Fruit fly (Drosophila melanogaster) whole organism, embryonic: ENCODE measurements around the gene eIF4E5.

ENCODE experiments used
- ATbp ChIP-seq: fragments of 200-800 bp; sonication (Bioruptor generic); optimal IDR thresholded peaks from 2 replicates; lab custom pipeline; 2017; ENCODE audit warnings: missing biosample characterization, mild to moderate bottlenecking, missing genetic modification characterization, missing genetic modification reagents
- Adf1 ChIP-seq: fragments of 200-800 bp; sonication (Bioruptor generic); IDR thresholded peaks from 2 replicates; pipeline ENCODE4 v1.3.6; 2022; ENCODE audit warnings: missing biosample characterization, missing genetic modification characterization
- B-H2 ChIP-seq: fragments of 200-800 bp; sonication (Bioruptor generic); optimal IDR thresholded peaks from 2 replicates; lab custom pipeline; 2018; ENCODE audit warnings: missing biosample characterization, mild to moderate bottlenecking, missing genetic modification characterization
- Bteb2 ChIP-seq: fragments of 200-800 bp; sonication (Bioruptor generic); optimal IDR thresholded peaks from 2 replicates; lab custom pipeline; 2016; ENCODE audit warnings: missing biosample characterization, missing genetic modification characterization
- CG10209 ChIP-seq: fragments of 200-800 bp; sonication (Bioruptor generic); optimal IDR thresholded peaks from 3 replicates; lab custom pipeline; 2017; ENCODE audit warnings: missing biosample characterization, mild to moderate bottlenecking, missing genetic modification characterization, missing genetic modification reagents
- CG11695 ChIP-seq: fragments of 200-800 bp; sonication (Bioruptor generic); IDR thresholded peaks from 3 replicates; pipeline ENCODE4 v1.3.6; 2022; ENCODE audit warnings: missing biosample characterization, missing genetic modification characterization
- CG12659 ChIP-seq: fragments of 200-800 bp; sonication (Bioruptor generic); optimal IDR thresholded peaks from 3 replicates; lab custom pipeline; 2017; ENCODE audit warnings: mild to moderate bottlenecking, missing biosample characterization, missing genetic modification reagents, missing genetic modification characterization
- CG1529 ChIP-seq: fragments of 200-800 bp; sonication (Bioruptor generic); optimal IDR thresholded peaks from 3 replicates; lab custom pipeline; 2018; ENCODE audit warnings: missing biosample characterization, missing genetic modification characterization
- CG16863 ChIP-seq: fragments of 200-800 bp; sonication (Bioruptor generic); optimal IDR thresholded peaks from 3 replicates; lab custom pipeline; 2016; ENCODE audit warnings: missing biosample characterization, missing genetic modification characterization
- CG1792 ChIP-seq: fragments of 200-800 bp; sonication (Bioruptor generic); optimal IDR thresholded peaks from 2 replicates; lab custom pipeline; 2016; ENCODE audit warnings: missing biosample characterization, missing genetic modification characterization
- CG18476 ChIP-seq: fragments of 200-800 bp; sonication (Bioruptor generic); optimal IDR thresholded peaks from 2 replicates; lab custom pipeline; 2016; ENCODE audit warnings: missing biosample characterization, mild to moderate bottlenecking, missing genetic modification characterization
- CG18599 ChIP-seq: fragments of 200-800 bp; sonication (Bioruptor generic); optimal IDR thresholded peaks from 3 replicates; lab custom pipeline; 2017; ENCODE audit warnings: missing biosample characterization, missing genetic modification characterization, mild to moderate bottlenecking, moderate library complexity, missing genetic modification reagents
- CG18764 ChIP-seq: fragments of 200-800 bp; sonication (Bioruptor generic); optimal IDR thresholded peaks from 3 replicates; lab custom pipeline; 2016; ENCODE audit warnings: missing biosample characterization, missing genetic modification characterization
- CG2712 ChIP-seq: fragments of 200-800 bp; optimal IDR thresholded peaks from 3 replicates; lab custom pipeline; 2019; ENCODE audit warnings: missing biosample characterization, mild to moderate bottlenecking, missing genetic modification characterization, moderate library complexity
- CG34376 ChIP-seq: fragments of 200-800 bp; sonication (Bioruptor generic); optimal IDR thresholded peaks from 2 replicates; lab custom pipeline; 2018; ENCODE audit warnings: missing biosample characterization, mild to moderate bottlenecking, missing genetic modification characterization
- CG7963 ChIP-seq: fragments of 200-800 bp; sonication (Bioruptor generic); IDR thresholded peaks from 3 replicates; pipeline ENCODE4 v1.3.6; 2022; ENCODE audit warnings: missing biosample characterization, missing genetic modification characterization; ENCODE audit not compliant: partially characterized antibody
- CG7987 ChIP-seq: fragments of 200-800 bp; sonication (Bioruptor generic); optimal IDR thresholded peaks from 2 replicates; lab custom pipeline; 2018; ENCODE audit warnings: missing biosample characterization, mild to moderate bottlenecking, missing genetic modification characterization, moderate library complexity
- CG8359 ChIP-seq: fragments of 200-800 bp; sonication (Bioruptor generic); optimal IDR thresholded peaks from 2 replicates; lab custom pipeline; 2017; ENCODE audit warnings: missing biosample characterization, mild to moderate bottlenecking, missing genetic modification characterization, borderline replicate concordance
- CG9215 ChIP-seq: fragments of 200-800 bp; sonication (Bioruptor generic); IDR thresholded peaks from 2 replicates; pipeline ENCODE4 v1.3.6; 2022; ENCODE audit warnings: missing biosample characterization, missing genetic modification characterization
- CG9727 ChIP-seq: fragments of 200-800 bp; sonication (Bioruptor generic); optimal IDR thresholded peaks from 3 replicates; lab custom pipeline; 2017; ENCODE audit warnings: missing biosample characterization, mild to moderate bottlenecking, missing genetic modification characterization
- CG9932 ChIP-seq: fragments of 200-800 bp; sonication (Bioruptor generic); IDR thresholded peaks from 2 replicates; pipeline ENCODE4 v1.3.6; 2022; ENCODE audit warnings: missing biosample characterization, missing genetic modification characterization
- D19A ChIP-seq: fragments of 200-800 bp; optimal IDR thresholded peaks from 3 replicates; lab custom pipeline; 2019; ENCODE audit warnings: missing biosample characterization, mild to moderate bottlenecking, missing genetic modification characterization, moderate library complexity
- HmgZ ChIP-seq: fragments of 200-800 bp; sonication (Bioruptor generic); optimal IDR thresholded peaks from 2 replicates; lab custom pipeline; 2018; ENCODE audit warnings: missing biosample characterization, mild to moderate bottlenecking, missing genetic modification characterization
- Hr51 ChIP-seq, 2 experiments: fragments of 200-800 bp; sonication (Bioruptor generic); optimal IDR thresholded peaks; 2 replicates in 1 of 2; 3 replicates in 1 of 2; lab custom pipeline; 2016 to 2018; ENCODE audit warnings: missing biosample characterization in 2 of 2, missing genetic modification characterization in 2 of 2, mild to moderate bottlenecking in 1 of 2, moderate library complexity in 1 of 2
- Kr ChIP-seq: fragments of 200-800 bp; sonication (Bioruptor generic); optimal IDR thresholded peaks from 2 replicates; lab custom pipeline; 2017; ENCODE audit warnings: missing biosample characterization, mild to moderate bottlenecking, missing genetic modification characterization
- Meics ChIP-seq: fragments of 200-800 bp; sonication (Bioruptor generic); optimal IDR thresholded peaks from 2 replicates; lab custom pipeline; 2017; ENCODE audit warnings: missing biosample characterization, mild to moderate bottlenecking, missing genetic modification characterization
- Mes4 ChIP-seq: fragments of 200-800 bp; sonication (Bioruptor generic); optimal IDR thresholded peaks from 2 replicates; lab custom pipeline; 2016; ENCODE audit warnings: missing biosample characterization, missing genetic modification characterization
- NK7.1 ChIP-seq: fragments of 200-800 bp; sonication (Bioruptor generic); optimal IDR thresholded peaks from 3 replicates; lab custom pipeline; 2016; ENCODE audit warnings: missing biosample characterization, missing genetic modification characterization
- Optix ChIP-seq: fragments of 200-800 bp; sonication (Bioruptor generic); IDR thresholded peaks from 3 replicates; pipeline ENCODE4 v1.3.6; 2022; ENCODE audit warnings: missing biosample characterization, missing genetic modification characterization
- Pdp1 ChIP-seq, 2 experiments: fragments of 200-800 bp; sonication (Bioruptor generic); optimal IDR thresholded peaks; 3 replicates each; lab custom pipeline; 2016; ENCODE audit warnings: missing biosample characterization in 2 of 2, missing genetic modification characterization in 2 of 2, mild to moderate bottlenecking in 1 of 2, moderate library complexity in 1 of 2
- Side ChIP-seq: fragments of 200-800 bp; sonication (Bioruptor generic); optimal IDR thresholded peaks from 2 replicates; lab custom pipeline; 2016; ENCODE audit warnings: missing biosample characterization, missing genetic modification characterization
- Ssrp ChIP-seq: fragments of 200-800 bp; sonication (Bioruptor generic); optimal IDR thresholded peaks from 2 replicates; lab custom pipeline; 2018; ENCODE audit warnings: missing biosample characterization, mild to moderate bottlenecking, missing genetic modification characterization, moderate library complexity
- abd-A ChIP-seq: fragments of 200-800 bp; sonication (Bioruptor generic); optimal IDR thresholded peaks from 3 replicates; lab custom pipeline; 2019; ENCODE audit warnings: missing biosample characterization, mild to moderate bottlenecking, missing genetic modification characterization, moderate library complexity
- bigmax ChIP-seq: fragments of 200-800 bp; sonication (Bioruptor generic); optimal IDR thresholded peaks from 2 replicates; lab custom pipeline; 2018; ENCODE audit warnings: missing biosample characterization, mild to moderate bottlenecking, missing genetic modification characterization
- br ChIP-seq: fragments of >200 bp; optimal IDR thresholded peaks from 2 replicates; lab custom pipeline; 2017
- btn ChIP-seq: fragments of 200-800 bp; sonication (Bioruptor generic); optimal IDR thresholded peaks from 2 replicates; lab custom pipeline; 2016; ENCODE audit warnings: missing biosample characterization, missing genetic modification characterization
- eve ChIP-seq, 2 experiments: fragments of >200 bp; optimal IDR thresholded peaks; 2 replicates each; lab custom pipeline; 2017; ENCODE audit warnings: missing biosample characterization in 2 of 2, missing genetic modification characterization in 2 of 2
- exex ChIP-seq: fragments of 200-800 bp; sonication (Bioruptor generic); optimal IDR thresholded peaks from 4 replicates; lab custom pipeline; 2018; ENCODE audit warnings: missing biosample characterization, mild to moderate bottlenecking, missing genetic modification characterization, moderate library complexity
- fd102C ChIP-seq: fragments of 200-800 bp; sonication (Bioruptor generic); optimal IDR thresholded peaks from 2 replicates; lab custom pipeline; 2018; ENCODE audit warnings: missing biosample characterization, mild to moderate bottlenecking, missing genetic modification characterization, moderate library complexity
- fd3F ChIP-seq: fragments of 200-800 bp; sonication (Bioruptor generic); optimal IDR thresholded peaks from 2 replicates; lab custom pipeline; 2018; ENCODE audit warnings: missing biosample characterization, mild to moderate bottlenecking, missing genetic modification characterization, moderate library complexity
- gsb-n ChIP-seq: fragments of 200-800 bp; sonication (Bioruptor generic); optimal IDR thresholded peaks from 3 replicates; lab custom pipeline; 2018; ENCODE audit warnings: missing biosample characterization, mild to moderate bottlenecking, missing genetic modification characterization
- gt ChIP-seq: fragments of 200-800 bp; sonication (Bioruptor generic); IDR thresholded peaks from 2 replicates; pipeline ENCODE4 v1.3.6; 2022; ENCODE audit warnings: missing biosample characterization, missing genetic modification characterization
- hkb ChIP-seq, 2 experiments: fragments of 200-800 bp in 1 of 2; fragments of >200 bp in 1 of 2; sonication (Bioruptor generic) in 1 of 2; IDR thresholded peaks in 1 of 2; optimal IDR thresholded peaks in 1 of 2; 2 replicates each; pipeline versions ENCODE4 v1.3.6 to Lab custom; 2017 to 2022; ENCODE audit warnings: missing biosample characterization in 1 of 2, missing genetic modification characterization in 1 of 2
- nerfin-2 ChIP-seq: fragments of 200-800 bp; sonication (Bioruptor generic); IDR thresholded peaks from 2 replicates; pipeline ENCODE4 v1.3.6; 2022; ENCODE audit warnings: missing biosample characterization, missing genetic modification characterization; ENCODE audit not compliant: partially characterized antibody
- schlank ChIP-seq: fragments of 200-800 bp; sonication (Bioruptor generic); optimal IDR thresholded peaks from 2 replicates; lab custom pipeline; 2018; ENCODE audit warnings: missing biosample characterization, mild to moderate bottlenecking, missing genetic modification characterization
- scrt ChIP-seq: fragments of 200-800 bp; sonication (Bioruptor generic); optimal IDR thresholded peaks from 2 replicates; lab custom pipeline; 2018; ENCODE audit warnings: missing biosample characterization, mild to moderate bottlenecking, missing genetic modification characterization, moderate library complexity
- sens ChIP-seq: fragments of 200-800 bp; sonication (Bioruptor generic); peaks from one replicate; lab custom pipeline; 2016; ENCODE audit warnings: missing biosample characterization, missing genetic modification characterization
- unpg ChIP-seq: fragments of 200-800 bp; sonication (Bioruptor generic); optimal IDR thresholded peaks from 3 replicates; lab custom pipeline; 2018; ENCODE audit warnings: missing biosample characterization, mild to moderate bottlenecking, missing genetic modification characterization, moderate library complexity
- vfl ChIP-seq: fragments of 200-800 bp; sonication (Bioruptor generic); optimal IDR thresholded peaks from 2 replicates; lab custom pipeline; 2016; ENCODE audit warnings: missing biosample characterization, missing genetic modification characterization
- wek ChIP-seq: fragments of 200-800 bp; sonication (Bioruptor generic); optimal IDR thresholded peaks from 3 replicates; lab custom pipeline; 2018; ENCODE audit warnings: missing biosample characterization, mild to moderate bottlenecking, missing genetic modification characterization, moderate library complexity
- zf30C ChIP-seq: fragments of 200-800 bp; sonication (Bioruptor generic); optimal IDR thresholded peaks from 3 replicates; lab custom pipeline; 2018; ENCODE audit warnings: missing biosample characterization, mild to moderate bottlenecking, missing genetic modification characterization

Gene eIF4E5

dm6 chr3L:7865747-7866387 is 28.8 kb upstream of the eIF4E5 start (continued):
- peak; percentile 15; the same call in 1 of the 2 replicates for TF ChIP-seq Adf1 (GFP tag; lab: Robert Waterston, UW)
- no peak for TF ChIP-seq CG18599 (GFP tag; lab: Kevin White, UChicago)
- TF ChIP-seq scrt = no peak
- TF ChIP-seq CG7963 = no peak
- TF ChIP-seq bigmax (GFP tag; lab: Kevin White, UChicago) = no peak
- TF ChIP-seq nerfin-2 (GFP tag; lab: Robert Waterston, UW) = no peak
- no peak for TF ChIP-seq fd3F (GFP tag; lab: Kevin White, UChicago)
- peak; percentile 16 for TF ChIP-seq CG7987 (GFP tag; lab: Kevin White, UChicago)
- no peak for TF ChIP-seq gt (GFP tag; lab: Robert Waterston, UW)
- peak; percentile 80 for TF ChIP-seq exex
- peak; percentile 0 for TF ChIP-seq CG9727 (GFP tag; lab: Kevin White, UChicago)
- no peak for TF ChIP-seq CG18476 (GFP tag; lab: Kevin White, UChicago)
- no peak for TF ChIP-seq D19A (tag; lab: Kevin White, UChicago)
- no peak for TF ChIP-seq CG11695
- TF ChIP-seq CG8359 = no peak
- no peak for TF ChIP-seq Meics (GFP tag; lab: Kevin White, UChicago)
- no peak for TF ChIP-seq CG12659 (GFP tag; lab: Kevin White, UChicago)
- no peak for TF ChIP-seq zf30C (GFP tag; lab: Kevin White, UChicago)
- no peak for TF ChIP-seq ATbp (GFP tag; lab: Kevin White, UChicago)
- no peak for TF ChIP-seq Hr51 (GFP tag; optimal IDR thresholded peaks at IDR 0.05; lab: Kevin White, UChicago)
- no peak for TF ChIP-seq CG18764
- peak; percentile 90 for TF ChIP-seq CG34376 (GFP tag; lab: Kevin White, UChicago)
- TF ChIP-seq Optix (GFP tag; lab: Robert Waterston, UW) = no peak
- peak; percentile 6 for TF ChIP-seq Kr
- TF ChIP-seq abd-A = peak; percentile 23
- TF ChIP-seq unpg (GFP tag; lab: Kevin White, UChicago) = peak; percentile 9
- TF ChIP-seq Pdp1 (GFP tag; optimal IDR thresholded peaks at IDR 0.05; lab: Kevin White, UChicago) = peak in 1 of 2 experiments; percentile 96
- TF ChIP-seq CG1792 (GFP tag; lab: Kevin White, UChicago) = no peak
- no peak for TF ChIP-seq Bteb2 (GFP tag; lab: Kevin White, UChicago)
- TF ChIP-seq sens = peak; percentile 42
- TF ChIP-seq gsb-n = no peak
- no peak for TF ChIP-seq CG2712 (tag; lab: Kevin White, UChicago)
- TF ChIP-seq CG9932 (GFP tag; lab: Robert Waterston, UW) = no peak
- no peak for TF ChIP-seq Ssrp
- TF ChIP-seq schlank (tag; lab: Kevin White, UChicago) = no peak
- TF ChIP-seq br (lab: Kevin White, UChicago) = no peak
- TF ChIP-seq, all 482 proteins: peak for 39

- no peak for TF ChIP-seq Side (GFP tag; lab: Kevin White, UChicago)
- no peak for TF ChIP-seq Mes4 (GFP tag; lab: Kevin White, UChicago)
- no peak for TF ChIP-seq HmgZ (tag; lab: Kevin White, UChicago)
- TF ChIP-seq B-H2 = peak; percentile 39
- no peak for TF ChIP-seq NK7.1 (GFP tag; lab: Kevin White, UChicago)
- TF ChIP-seq btn (GFP tag; lab: Kevin White, UChicago) = no peak
- TF ChIP-seq CG1529 (GFP tag; lab: Kevin White, UChicago) = no peak
- TF ChIP-seq CG16863 = no peak
- peak in 1 of 2 experiments; percentile 77 for TF ChIP-seq eve (GFP tag; optimal IDR thresholded peaks at IDR 0.05; lab: Kevin White, UChicago)
- TF ChIP-seq fd102C (GFP tag; lab: Kevin White, UChicago) = no peak
- peak; percentile 19 for TF ChIP-seq CG10209
- no peak for TF ChIP-seq hkb (optimal IDR thresholded peaks at IDR 0.05; lab: Kevin White, UChicago)
- TF ChIP-seq hkb (GFP tag; IDR thresholded peaks at IDR 0.05; lab: Robert Waterston, UW) = peak; percentile 37
- no peak for TF ChIP-seq wek (GFP tag; lab: Kevin White, UChicago)
- TF ChIP-seq CG9215 (GFP tag; lab: Robert Waterston, UW) = peak; percentile 46; the same call in 1 of the 2 replicates
- no peak for TF ChIP-seq vfl (GFP tag; lab: Kevin White, UChicago)
Observed at dm6 chr3L:7866558-7866957, 28.1 kb upstream of the eIF4E5 start.
